Worm (Caenorhabditis elegans): ENCODE data around the gene ZK262.9.

- TF ChIP-seq him-1 (tag; optimal IDR thresholded peaks at IDR 0.05) (no peak), W03F9.2 (tag; optimal IDR thresholded peaks at IDR 0.05) (no peak), dao-5 (tag; optimal IDR thresholded peaks at IDR 0.05) (no peak)
Observed at ce11 chrV:18414051-18414450, 25.5 kb upstream of the ZK262.9 start, which contains the start of gene txt-8.

Measured in whole organism, L4/young adult.